Fruit fly (Drosophila melanogaster) whole organism, prepupa: ENCODE results near the gene CG32425.

Source experiments
- Blimp-1 ChIP-seq: fragments of 200-800 bp; sonication (Bioruptor generic); optimal IDR thresholded peaks from 3 replicates; lab custom pipeline; 2017; ENCODE audit warnings: missing biosample characterization, missing genetic modification characterization, mild to moderate bottlenecking, moderate library complexity, missing genetic modification reagents
- dac ChIP-seq: fragments of 200-800 bp; sonication (Bioruptor generic); optimal IDR thresholded peaks from 2 replicates; lab custom pipeline; 2017; ENCODE audit warnings: missing biosample characterization, mild to moderate bottlenecking, missing genetic modification characterization
- pdm3 ChIP-seq: fragments of 200-800 bp; sonication (Bioruptor generic); optimal IDR thresholded peaks from 3 replicates; lab custom pipeline; 2016; ENCODE audit warnings: missing biosample characterization, missing genetic modification characterization
- salr ChIP-seq, 2 experiments: fragments of 200-800 bp; sonication (Bioruptor generic); optimal IDR thresholded peaks; 3 replicates each; lab custom pipeline; 2016 to 2018; ENCODE audit warnings: missing biosample characterization in 2 of 2, missing genetic modification characterization in 2 of 2, mild to moderate bottlenecking in 1 of 2

DNA sequence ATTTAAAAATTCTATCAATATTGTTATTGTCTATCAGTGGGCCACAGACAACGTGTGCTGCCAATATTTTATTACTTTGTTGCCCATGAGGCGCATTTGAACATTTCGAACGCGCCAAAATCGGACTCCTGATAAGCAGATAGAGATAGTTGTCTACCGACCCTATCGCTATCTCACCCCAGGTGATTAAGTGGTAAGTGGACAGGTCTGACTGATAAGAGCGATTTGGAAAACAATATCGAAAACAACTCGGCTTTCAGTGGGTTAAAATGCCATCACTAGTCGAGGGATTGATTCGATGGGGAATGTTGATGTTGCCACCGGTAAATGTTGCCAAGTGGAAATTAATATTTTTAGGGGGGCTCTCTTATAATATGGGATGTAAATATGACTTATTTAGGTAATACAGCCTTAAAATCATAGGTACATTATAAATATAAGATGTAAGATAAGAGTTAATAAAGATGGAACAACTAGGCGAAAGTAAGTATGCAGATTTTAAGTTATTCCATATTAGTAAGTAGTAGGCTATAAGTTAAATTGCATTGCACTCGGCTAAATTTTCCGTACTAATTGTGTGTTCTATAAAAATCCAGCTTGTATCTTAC, 5.5 kb upstream of the CG32425 start, which contains the start of gene ND-39:
- TF ChIP-seq dac (GFP tag; lab: Kevin White, UChicago), result no peak
- TF ChIP-seq Blimp-1 (GFP tag; lab: Kevin White, UChicago), result no peak
- TF ChIP-seq pdm3 (GFP tag; lab: Kevin White, UChicago), result no peak
- no peak for TF ChIP-seq salr (GFP tag; optimal IDR thresholded peaks at IDR 0.05; lab: Kevin White, UChicago)
